Worm (Caenorhabditis elegans) whole organism, young adult: ENCODE results near the gene F49F1.9.
A peak's percentile ranks its signal among the peaks of the same experiment; 100 is the strongest.

Experiments used
- B0019.2 ChIP-seq: fragments of 200-800 bp; sonication (Bioruptor generic); conservative IDR thresholded peaks from 2 replicates; pipeline ENCODE4 v1.3.6; 2022; ENCODE audit warnings: missing genetic modification reagents, missing genetic modification characterization, missing compliant biosample characterization
- B0336.3 ChIP-seq: fragments of 200-800 bp; sonication (Bioruptor generic); IDR thresholded peaks from 2 replicates; pipeline ENCODE4 v1.3.6; 2022; ENCODE audit warnings: missing genetic modification characterization, missing compliant biosample characterization
- F23B12.7 ChIP-seq: sonication (generic microtip); optimal IDR thresholded peaks from 2 replicates; lab custom pipeline; 2017; ENCODE audit warnings: missing genetic modification characterization, mild to moderate bottlenecking, missing compliant biosample characterization, antibody characterized with exemption, moderate library complexity; ENCODE audit not compliant: insufficient read depth
- F39B2.1 ChIP-seq: fragments of 200-800 bp; sonication (Bioruptor generic); IDR thresholded peaks from 2 replicates; pipeline ENCODE4 v1.3.6; 2022; ENCODE audit warnings: missing genetic modification reagents, missing genetic modification characterization, missing compliant biosample characterization
- F55B11.4 ChIP-seq: sonication (generic microtip); optimal IDR thresholded peaks from 2 replicates; lab custom pipeline; 2016; ENCODE audit warnings: missing compliant biosample characterization, missing genetic modification characterization, borderline replicate concordance; ENCODE audit not compliant: insufficient read depth
- F57C9.4 ChIP-seq: sonication (generic microtip); optimal IDR thresholded peaks from 2 replicates; lab custom pipeline; 2017; ENCODE audit warnings: mild to moderate bottlenecking, missing genetic modification characterization, missing compliant biosample characterization
- K12H6.12 ChIP-seq: fragments of 200-800 bp; sonication (Bioruptor generic); optimal IDR thresholded peaks from 2 replicates; lab custom pipeline; 2018; ENCODE audit warnings: mild to moderate bottlenecking, missing genetic modification characterization, missing compliant biosample characterization
- Y53G8AR.9 ChIP-seq: fragments of 200-800 bp; sonication (Bioruptor generic); conservative IDR thresholded peaks from 2 replicates; pipeline ENCODE4 v1.3.6; 2022; ENCODE audit warnings: missing genetic modification reagents, missing genetic modification characterization, missing compliant biosample characterization
- Y67H2A.10 ChIP-seq: fragments of 200-800 bp; sonication (Bioruptor generic); conservative IDR thresholded peaks from 2 replicates; pipeline ENCODE4 v1.3.6; 2022; ENCODE audit warnings: missing genetic modification reagents, missing genetic modification characterization, missing compliant biosample characterization
- ZK185.1 ChIP-seq: sonication (generic microtip); optimal IDR thresholded peaks from 2 replicates; lab custom pipeline; 2016; ENCODE audit warnings: mild to moderate bottlenecking, missing genetic modification characterization, missing compliant biosample characterization; ENCODE audit not compliant: poor library complexity, severe bottlenecking
- ama-1 ChIP-seq, 3 experiments: fragments of 150-350 bp in 1 of 3; sonication (generic microtip) in 2 of 3; optimal IDR thresholded peaks; 2 replicates each; lab custom pipeline; 2014 to 2018; ENCODE audit warnings: missing biosample characterization in 2 of 3, missing genetic modification characterization in 2 of 3, missing genetic modification reagents in 2 of 3
- atf-7 ChIP-seq: sonication (generic microtip); optimal IDR thresholded peaks from 2 replicates; lab custom pipeline; 2017; ENCODE audit warnings: mild to moderate bottlenecking, missing genetic modification characterization, missing compliant biosample characterization
- attf-3 ChIP-seq: fragments of 200-800 bp; sonication (Bioruptor generic); conservative IDR thresholded peaks from 2 replicates; pipeline ENCODE4 v1.3.6; 2022; ENCODE audit warnings: missing genetic modification reagents, missing genetic modification characterization, missing compliant biosample characterization
- attf-5 ChIP-seq: fragments of 200-800 bp; sonication (Bioruptor generic); optimal IDR thresholded peaks from 2 replicates; lab custom pipeline; 2018; ENCODE audit warnings: mild to moderate bottlenecking, missing genetic modification characterization, missing compliant biosample characterization
- cebp-1 ChIP-seq, 2 experiments: fragments of 200-800 bp in 1 of 2; sonication (Bioruptor generic) in 1 of 2; sonication (generic microtip) in 1 of 2; IDR thresholded peaks in 1 of 2; optimal IDR thresholded peaks in 1 of 2; 2 replicates each; pipeline versions ENCODE4 v1.3.6 to Lab custom; 2017 to 2022; ENCODE audit warnings: missing compliant biosample characterization in 2 of 2, missing genetic modification characterization in 2 of 2, mild to moderate bottlenecking in 1 of 2, missing genetic modification reagents in 1 of 2, moderate library complexity in 1 of 2
- ceh-58 ChIP-seq: fragments of 200-800 bp; sonication (Bioruptor generic); IDR thresholded peaks from 2 replicates; pipeline ENCODE4 v1.3.6; 2022; ENCODE audit warnings: missing genetic modification characterization, missing compliant biosample characterization
- gei-17 ChIP-seq: fragments of 200-800 bp; sonication (Bioruptor generic); optimal IDR thresholded peaks from 2 replicates; lab custom pipeline; 2018; ENCODE audit warnings: mild to moderate bottlenecking, missing genetic modification characterization, missing compliant biosample characterization
- hlh-12 ChIP-seq: sonication (generic microtip); optimal IDR thresholded peaks from 2 replicates; lab custom pipeline; 2016; ENCODE audit warnings: missing genetic modification characterization, missing compliant biosample characterization
- hmg-1.2 ChIP-seq: fragments of 200-800 bp; sonication (Bioruptor generic); IDR thresholded peaks from 2 replicates; pipeline ENCODE4 v1.3.6; 2022; ENCODE audit warnings: missing genetic modification reagents, missing genetic modification characterization, missing compliant biosample characterization
- hmg-20 ChIP-seq: fragments of 200-800 bp; sonication (Bioruptor generic); IDR thresholded peaks from 2 replicates; pipeline ENCODE4 v1.3.6; 2022; ENCODE audit warnings: missing genetic modification reagents, missing genetic modification characterization, missing compliant biosample characterization
- hsf-1 ChIP-seq: fragments of 200-800 bp; sonication (Bioruptor generic); IDR thresholded peaks from 2 replicates; pipeline ENCODE4 v1.3.6; 2022; ENCODE audit warnings: missing genetic modification reagents, missing genetic modification characterization, missing compliant biosample characterization
- let-607 ChIP-seq, 2 experiments: fragments of 200-800 bp in 1 of 2; sonication (Bioruptor generic) in 1 of 2; sonication (generic microtip) in 1 of 2; optimal IDR thresholded peaks; 2 replicates each; lab custom pipeline; 2016 to 2018; ENCODE audit warnings: mild to moderate bottlenecking in 2 of 2, missing compliant biosample characterization in 2 of 2, missing genetic modification characterization in 2 of 2, moderate library complexity in 2 of 2, missing genotype in 1 of 2
- lin-40 ChIP-seq: sonication (generic microtip); optimal IDR thresholded peaks from 2 replicates; lab custom pipeline; 2016; ENCODE audit warnings: missing genetic modification characterization, mild to moderate bottlenecking, missing compliant biosample characterization, missing genotype, missing genetic modification reagents
- lin-54 ChIP-seq: fragments of 200-800 bp; sonication (Bioruptor generic); optimal IDR thresholded peaks from 2 replicates; lab custom pipeline; 2018; ENCODE audit warnings: mild to moderate bottlenecking, missing genetic modification characterization, missing compliant biosample characterization
- lir-1 ChIP-seq: fragments of 200-800 bp; sonication (Bioruptor generic); conservative IDR thresholded peaks from 2 replicates; pipeline ENCODE4 v1.3.6; 2022; ENCODE audit warnings: missing genetic modification reagents, missing genetic modification characterization, missing compliant biosample characterization
- lsl-1 ChIP-seq: fragments of 200-800 bp; sonication (Bioruptor generic); optimal IDR thresholded peaks from 2 replicates; lab custom pipeline; 2018; ENCODE audit warnings: mild to moderate bottlenecking, missing genetic modification characterization, moderate library complexity, missing compliant biosample characterization
- madf-8 ChIP-seq: fragments of 200-800 bp; sonication (Bioruptor generic); conservative IDR thresholded peaks from 2 replicates; pipeline ENCODE4 v1.3.6; 2022; ENCODE audit warnings: missing genetic modification reagents, missing genetic modification characterization, missing compliant biosample characterization
- mxl-1 ChIP-seq: sonication (generic microtip); optimal IDR thresholded peaks from 2 replicates; lab custom pipeline; 2016; ENCODE audit warnings: missing genetic modification characterization, missing compliant biosample characterization
- nfya-2 ChIP-seq: fragments of 200-800 bp; sonication (Bioruptor generic); IDR thresholded peaks from 2 replicates; pipeline ENCODE4 v1.3.6; 2022; ENCODE audit warnings: missing genetic modification reagents, missing genetic modification characterization, missing compliant biosample characterization
- nfyb-1 ChIP-seq: fragments of 200-800 bp; sonication (Bioruptor generic); IDR thresholded peaks from 2 replicates; pipeline ENCODE4 v1.3.6; 2022; ENCODE audit warnings: missing genetic modification reagents, missing genetic modification characterization, missing compliant biosample characterization
- nhr-80 ChIP-seq: sonication (generic microtip); optimal IDR thresholded peaks from 2 replicates; lab custom pipeline; 2016; ENCODE audit warnings: missing genetic modification characterization, missing compliant biosample characterization
- nhr-90 ChIP-seq: sonication (generic microtip); optimal IDR thresholded peaks from 2 replicates; lab custom pipeline; 2016; ENCODE audit warnings: missing genotype, mild to moderate bottlenecking, missing genetic modification characterization, missing compliant biosample characterization
- pbrm-1 ChIP-seq: fragments of 200-800 bp; sonication (Bioruptor generic); IDR thresholded peaks from 2 replicates; pipeline ENCODE4 v1.3.6; 2022; ENCODE audit warnings: missing genetic modification reagents, missing genetic modification characterization, missing compliant biosample characterization
- pha-4 ChIP-seq: fragments of 150-350 bp; sonication (generic microtip); optimal IDR thresholded peaks from 2 replicates; lab custom pipeline; 2014; ENCODE audit warnings: missing biosample characterization, missing genetic modification reagents, missing genetic modification characterization
- rcor-1 ChIP-seq: fragments of 200-800 bp; sonication (Bioruptor generic); IDR thresholded peaks from 2 replicates; pipeline ENCODE4 v1.3.6; 2022; ENCODE audit warnings: missing genetic modification reagents, missing genetic modification characterization, missing compliant biosample characterization
- repo-1 ChIP-seq: sonication (generic microtip); optimal IDR thresholded peaks from 2 replicates; lab custom pipeline; 2017; ENCODE audit warnings: mild to moderate bottlenecking, missing genetic modification characterization, missing compliant biosample characterization
- sdz-38 ChIP-seq: sonication (generic microtip); optimal IDR thresholded peaks from 2 replicates; lab custom pipeline; 2016; ENCODE audit warnings: missing genotype, missing genetic modification characterization, missing compliant biosample characterization
- sea-2 ChIP-seq: fragments of 200-800 bp; sonication (Bioruptor generic); IDR thresholded peaks from 2 replicates; pipeline ENCODE4 v1.3.6; 2022; ENCODE audit warnings: missing genetic modification characterization, missing compliant biosample characterization
- snpc-1.1 ChIP-seq: sonication (generic microtip); optimal IDR thresholded peaks from 2 replicates; lab custom pipeline; 2017; ENCODE audit warnings: missing genetic modification characterization, mild to moderate bottlenecking, missing compliant biosample characterization, antibody characterized with exemption, moderate library complexity, missing genotype, missing genetic modification reagents; ENCODE audit not compliant: insufficient read depth
- somi-1 ChIP-seq: fragments of 200-800 bp; sonication (Bioruptor generic); optimal IDR thresholded peaks from 2 replicates; lab custom pipeline; 2018; ENCODE audit warnings: mild to moderate bottlenecking, missing genetic modification characterization, missing compliant biosample characterization
- tbp1 ChIP-seq: fragments of 200-800 bp; sonication (Bioruptor generic); optimal IDR thresholded peaks from 2 replicates; lab custom pipeline; 2018; ENCODE audit warnings: mild to moderate bottlenecking, missing genetic modification characterization, missing compliant biosample characterization
- unc-62 ChIP-seq: fragments of 150-350 bp; optimal IDR thresholded peaks from 2 replicates; lab custom pipeline; 2014; ENCODE audit warnings: missing biosample characterization, missing genetic modification reagents, missing genetic modification characterization
- zfh-2 ChIP-seq: fragments of 200-800 bp; sonication (Bioruptor generic); conservative IDR thresholded peaks from 2 replicates; pipeline ENCODE4 v1.3.6; 2022; ENCODE audit warnings: missing genetic modification reagents, missing genetic modification characterization, missing compliant biosample characterization
- zim-3 ChIP-seq: sonication (generic microtip); optimal IDR thresholded peaks from 2 replicates; lab custom pipeline; 2017; ENCODE audit warnings: mild to moderate bottlenecking, missing genetic modification characterization, moderate library complexity, missing compliant biosample characterization
- ztf-18 ChIP-seq: sonication (generic microtip); optimal IDR thresholded peaks from 2 replicates; lab custom pipeline; 2016; ENCODE audit warnings: missing genotype, mild to moderate bottlenecking, missing genetic modification characterization, missing compliant biosample characterization
- ztf-25 ChIP-seq: fragments of 200-800 bp; sonication (Bioruptor generic); IDR thresholded peaks from 2 replicates; pipeline ENCODE4 v1.3.6; 2022; ENCODE audit warnings: missing genetic modification reagents, missing genetic modification characterization, missing compliant biosample characterization
- ztf-26 ChIP-seq: sonication (generic microtip); optimal IDR thresholded peaks from 2 replicates; lab custom pipeline; 2017; ENCODE audit warnings: missing genetic modification characterization, missing compliant biosample characterization
- ztf-28 ChIP-seq: fragments of 200-800 bp; sonication (Bioruptor generic); IDR thresholded peaks from 2 replicates; pipeline ENCODE4 v1.3.6; 2022; ENCODE audit warnings: missing genetic modification reagents, missing genetic modification characterization, missing compliant biosample characterization

F49F1.9 gene

DNA sequence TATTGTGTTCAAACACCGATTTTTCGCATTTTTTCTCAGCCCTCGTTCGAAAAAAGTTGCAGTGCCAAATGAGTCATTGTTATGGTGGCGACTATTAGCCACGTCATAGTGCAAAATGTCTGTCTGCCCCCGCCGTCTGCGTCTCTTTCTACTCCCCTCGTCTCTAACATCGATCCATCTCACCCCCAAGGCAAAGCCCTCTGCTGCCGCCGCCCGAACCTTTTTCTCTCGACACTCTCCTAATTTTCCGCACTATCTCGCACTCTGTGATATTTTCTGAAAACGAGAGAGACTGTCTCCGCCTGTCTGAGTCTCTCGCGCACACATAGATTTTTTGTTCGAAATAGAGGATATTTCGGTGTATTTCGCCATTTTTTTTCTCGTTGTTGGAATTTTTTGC, 44.3 kb downstream of the F49F1.9 start:
- TF ChIP-seq pbrm-1 (peak; percentile 65; the same call in 1 of the 2 replicates), attf-5 (peak; percentile 81), cebp-1 (GFP tag; IDR thresholded peaks at IDR 0.05; lab: Robert Waterston, UW) (no peak), cebp-1 (tag; optimal IDR thresholded peaks at IDR 0.05; lab: Kevin White, UChicago) (peak; percentile 84), ztf-25 (GFP tag; lab: Robert Waterston, UW) (no peak), zim-3 (no peak), lin-40 (peak; percentile 73), K12H6.12 (tag; lab: Kevin White, UChicago) (peak; percentile 72), repo-1 (tag; lab: Kevin White, UChicago) (no peak), F55B11.4 (tag; lab: Kevin White, UChicago) (no peak), ama-1 (optimal IDR thresholded peaks at IDR 0.05; lab: Kevin White, UChicago) (no peak), ama-1 (GFP tag; optimal IDR thresholded peaks at IDR 0.05; lab: Kevin White, UChicago) (no peak), lsl-1 (GFP tag; lab: Kevin White, UChicago) (no peak), zfh-2 (GFP tag; lab: Robert Waterston, UW) (peak; percentile 95), somi-1 (GFP tag; lab: Kevin White, UChicago) (peak; percentile 44), mxl-1 (tag; lab: Kevin White, UChicago) (no peak), nfyb-1 (GFP tag; lab: Robert Waterston, UW) (peak; percentile 76), hsf-1 (GFP tag; lab: Robert Waterston, UW) (no peak), B0019.2 (GFP tag; lab: Robert Waterston, UW) (no peak), Y67H2A.10 (GFP tag; lab: Robert Waterston, UW) (no peak), ZK185.1 (tag; lab: Kevin White, UChicago) (peak; percentile 65), lir-1 (GFP tag; lab: Robert Waterston, UW) (no peak), hmg-20 (no peak), B0336.3 (GFP tag; lab: Robert Waterston, UW) (peak; percentile 54; the same call in 1 of the 2 replicates), tbp1 (GFP tag; lab: Kevin White, UChicago) (peak; percentile 10), F23B12.7 (tag; lab: Kevin White, UChicago) (no peak), ztf-18 (tag; lab: Kevin White, UChicago) (peak; percentile 0), hlh-12 (tag; lab: Kevin White, UChicago) (no peak), madf-8 (GFP tag; lab: Robert Waterston, UW) (no peak), unc-62 (GFP tag; lab: Kevin White, UChicago) (no peak), gei-17 (no peak), F39B2.1 (GFP tag; lab: Robert Waterston, UW) (no peak), sdz-38 (tag; lab: Kevin White, UChicago) (no peak), ztf-26 (tag; lab: Kevin White, UChicago) (peak; percentile 19), atf-7 (tag; lab: Kevin White, UChicago) (peak; percentile 73), sea-2 (GFP tag; lab: Robert Waterston, UW) (no peak), rcor-1 (GFP tag; lab: Robert Waterston, UW) (no peak), Y53G8AR.9 (no peak), ceh-58 (GFP tag; lab: Robert Waterston, UW) (no peak), nhr-80 (peak; percentile 48), snpc-1.1 (tag; lab: Kevin White, UChicago) (no peak), attf-3 (GFP tag; lab: Robert Waterston, UW) (no peak), hmg-1.2 (peak; percentile 92), F57C9.4 (no peak), pha-4 (no peak), nfya-2 (GFP tag; lab: Robert Waterston, UW) (no peak), lin-54 (GFP tag; lab: Kevin White, UChicago) (peak; percentile 3), nhr-90 (peak; percentile 3), let-607 (tag; optimal IDR thresholded peaks at IDR 0.05; lab: Kevin White, UChicago) (peak; percentile 6 to 56), ztf-28 (GFP tag; lab: Robert Waterston, UW) (no peak)
